Worm (Caenorhabditis elegans): ENCODE measurements around the gene R11D1.10.

- TF ChIP-seq ref-1 (GFP tag; conservative IDR thresholded peaks at IDR 0.05) (no peak), klf-2 (GFP tag; conservative IDR thresholded peaks at IDR 0.05) (no peak)
Observed at ce11 chrV:12701613-12702012, 27.7 kb upstream of the R11D1.10 start.

Measured in whole organism, midembryonic.